Worm (Caenorhabditis elegans): ENCODE results near the gene srx-133.

The srx-133 gene

DNA sequence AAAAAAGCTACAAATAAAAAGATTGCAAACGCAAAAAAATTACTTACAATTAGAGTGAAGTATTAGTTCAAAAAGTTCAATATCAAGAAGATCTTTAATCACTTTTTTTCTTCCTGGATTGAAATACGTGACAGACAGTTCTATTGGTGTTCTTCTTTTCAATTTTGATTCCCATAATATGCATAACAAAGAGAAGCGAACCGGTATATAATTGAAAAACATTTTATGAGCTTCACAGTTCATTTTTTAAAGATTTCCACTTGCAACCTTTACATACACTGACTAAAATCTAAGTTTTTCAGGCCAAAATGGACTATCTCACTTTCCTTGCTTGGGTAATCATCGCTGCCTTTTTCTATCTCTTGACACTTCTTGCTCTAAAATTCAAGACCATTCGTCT, 28.1 kb downstream of the srx-133 start, which contains the start of gene T22G5.1:
Gene T22G5.1 (plus strand): TSS at position 301 of the 400 bp plus-strand sequence.
- no peak for TF ChIP-seq sdc-2 (tag; optimal IDR thresholded peaks at IDR 0.05)
- TF ChIP-seq T23F11.4 (GFP tag; optimal IDR thresholded peaks at IDR 0.05): no peak
- TF ChIP-seq sox-2 (GFP tag; IDR thresholded peaks at IDR 0.05): no peak
- no peak for TF ChIP-seq gmeb-2 (tag; optimal IDR thresholded peaks at IDR 0.05)
- no peak for TF ChIP-seq dve-1 (tag; optimal IDR thresholded peaks at IDR 0.05)
- no peak for TF ChIP-seq pqm-1 (tag; optimal IDR thresholded peaks at IDR 0.05)
- TF ChIP-seq odd-2 (tag; optimal IDR thresholded peaks at IDR 0.05): no peak
- TF ChIP-seq pat-9 (tag; optimal IDR thresholded peaks at IDR 0.05): no peak
- no peak for TF ChIP-seq ceh-9 (tag; optimal IDR thresholded peaks at IDR 0.05)
- no peak for TF ChIP-seq ceh-30 (tag; optimal IDR thresholded peaks at IDR 0.05)
- no peak for TF ChIP-seq ceh-31 (tag; optimal IDR thresholded peaks at IDR 0.05)

DNA sequence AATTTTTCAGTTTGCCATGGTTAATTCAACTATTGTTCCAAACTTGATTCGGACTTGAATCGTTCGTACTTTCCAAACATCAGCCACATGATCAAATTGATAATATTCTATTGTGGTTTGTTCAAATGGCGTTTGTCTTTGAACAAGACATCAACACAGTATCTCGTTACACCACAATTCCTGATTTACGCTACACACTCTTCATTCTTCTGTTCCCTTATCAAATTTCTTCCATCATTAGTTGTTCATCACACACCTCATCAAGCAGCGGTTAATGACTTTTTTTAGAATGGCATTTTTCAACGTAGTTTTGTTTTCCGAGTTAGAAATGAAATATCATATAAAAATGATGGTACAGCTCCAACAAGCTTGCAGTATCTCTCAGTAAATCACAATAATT, 29.7 kb downstream of the srx-133 start:
- TF ChIP-seq ceh-45 (GFP tag; IDR thresholded peaks at IDR 0.05) (no peak), madf-2 (tag; optimal IDR thresholded peaks at IDR 0.05) (no peak), unc-55 (GFP tag; optimal IDR thresholded peaks at IDR 0.05) (no peak)

ce11 chrV:13879241-13879640, 30.8 kb downstream of the srx-133 start, which contains the start of gene lbp-7:
Gene lbp-7 (plus strand): TSS chrV:13879552.
- TF ChIP-seq ets-4 (tag; optimal IDR thresholded peaks at IDR 0.05): no peak
- TF ChIP-seq lim-6 (tag; optimal IDR thresholded peaks at IDR 0.05): no peak
- no peak for TF ChIP-seq eyg-1 (tag; optimal IDR thresholded peaks at IDR 0.05)
- no peak for TF ChIP-seq Y22D7AL.16 (tag; optimal IDR thresholded peaks at IDR 0.05)
- TF ChIP-seq ztf-16 (tag; optimal IDR thresholded peaks at IDR 0.05): no peak
- no peak for TF ChIP-seq C38D4.7 (GFP tag; optimal IDR thresholded peaks at IDR 0.05)
- TF ChIP-seq pha-4 (tag; optimal IDR thresholded peaks at IDR 0.05): no peak
- no peak for TF ChIP-seq pat-9 (tag; optimal IDR thresholded peaks at IDR 0.05)
- no peak for TF ChIP-seq ceh-24 (tag; optimal IDR thresholded peaks at IDR 0.05)
- no peak for TF ChIP-seq ceh-19 (GFP tag; optimal IDR thresholded peaks at IDR 0.05)
- TF ChIP-seq ceh-48 (tag; optimal IDR thresholded peaks at IDR 0.05): no peak
- TF ChIP-seq sox-4 (tag; optimal IDR thresholded peaks at IDR 0.05): no peak
- no peak for TF ChIP-seq T23F11.4 (GFP tag; optimal IDR thresholded peaks at IDR 0.05)
- no peak for TF ChIP-seq F13H6.1 (tag; optimal IDR thresholded peaks at IDR 0.05)
- no peak for TF ChIP-seq pha-2 (tag; optimal IDR thresholded peaks at IDR 0.05)
- no peak for TF ChIP-seq hlh-13 (GFP tag; optimal IDR thresholded peaks at IDR 0.05)
- TF ChIP-seq ceh-22 (tag; optimal IDR thresholded peaks at IDR 0.05): no peak
- TF ChIP-seq ama-1 (optimal IDR thresholded peaks at IDR 0.05): no peak

ce11 chrV:13880163-13880562, 31.7 kb downstream of the srx-133 start:
- TF ChIP-seq unc-42 (tag; optimal IDR thresholded peaks at IDR 0.05) (peak; percentile 18), odd-2 (tag; optimal IDR thresholded peaks at IDR 0.05) (no peak)

DNA sequence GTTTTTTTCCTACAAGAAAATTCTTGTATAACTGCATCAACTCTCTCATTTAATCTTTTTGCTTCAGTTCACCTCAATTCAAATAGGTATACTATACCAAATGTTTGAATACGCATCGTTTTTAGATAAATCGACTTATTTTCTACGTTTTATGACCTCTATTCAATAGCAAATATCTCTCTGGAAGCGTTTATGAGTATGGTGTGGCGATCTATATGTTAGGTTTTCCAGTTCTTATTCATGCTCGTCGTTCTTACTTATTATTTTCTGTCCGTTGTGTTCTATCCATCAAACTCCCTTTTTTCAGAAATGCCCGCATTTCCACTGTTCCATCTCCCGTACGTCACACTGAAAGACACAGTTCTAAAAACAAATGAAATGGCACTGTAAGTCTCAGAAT, 32.1 kb downstream of the srx-133 start, which contains the start of gene T22G5.3:
Gene T22G5.3 (plus strand): TSS at position 301 of the 400 bp plus-strand sequence.
- TF ChIP-seq npax-4 (tag; optimal IDR thresholded peaks at IDR 0.05) (no peak), elt-2 (tag; optimal IDR thresholded peaks at IDR 0.05) (no peak), ceh-30 (tag; optimal IDR thresholded peaks at IDR 0.05) (no peak), unc-3 (GFP tag; conservative IDR thresholded peaks at IDR 0.05) (no peak), unc-3 (tag; optimal IDR thresholded peaks at IDR 0.05) (no peak), ceh-45 (GFP tag; IDR thresholded peaks at IDR 0.05) (no peak)

DNA sequence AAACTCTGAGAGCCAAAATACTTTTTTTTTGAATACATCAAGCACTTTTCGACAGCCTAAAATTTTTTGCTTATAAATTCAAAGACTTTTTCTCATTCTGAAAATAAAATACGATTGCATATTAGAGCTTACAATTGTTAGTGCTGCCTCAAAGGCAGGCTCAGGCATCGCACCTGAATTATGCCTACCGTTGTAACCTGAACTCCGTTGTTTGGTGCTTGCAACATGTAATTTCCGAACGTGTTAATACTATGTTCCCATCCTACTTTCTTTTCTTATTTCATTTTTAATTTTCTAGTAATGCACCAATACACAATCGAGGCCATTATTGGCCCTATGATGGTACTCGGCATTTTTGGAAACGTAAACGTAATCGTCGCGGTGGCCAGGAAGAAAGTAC, 38.9 kb downstream of the srx-133 start, which contains the start of gene srsx-19:
Gene srsx-19 (plus strand): TSS at position 301 of the 400 bp plus-strand sequence.
- TF ChIP-seq lin-11 (tag; optimal IDR thresholded peaks at IDR 0.05): no peak
- TF ChIP-seq elt-2 (tag; optimal IDR thresholded peaks at IDR 0.05): no peak
- no peak for TF ChIP-seq K02D7.2 (tag; optimal IDR thresholded peaks at IDR 0.05)
- no peak for TF ChIP-seq unc-55 (GFP tag; optimal IDR thresholded peaks at IDR 0.05)
- TF ChIP-seq ama-1 (optimal IDR thresholded peaks at IDR 0.05): no peak
- TF ChIP-seq che-1 (tag; optimal IDR thresholded peaks at IDR 0.05): no peak
- TF ChIP-seq elt-4 (tag; optimal IDR thresholded peaks at IDR 0.05): no peak
- no peak for TF ChIP-seq gmeb-2 (tag; optimal IDR thresholded peaks at IDR 0.05)
- TF ChIP-seq sox-2 (GFP tag; IDR thresholded peaks at IDR 0.05): no peak
- TF ChIP-seq sox-4 (tag; optimal IDR thresholded peaks at IDR 0.05): no peak
- no peak for TF ChIP-seq sdc-2 (tag; optimal IDR thresholded peaks at IDR 0.05)
- TF ChIP-seq T23F11.4 (GFP tag; optimal IDR thresholded peaks at IDR 0.05): no peak
- no peak for TF ChIP-seq C08G9.2 (tag; optimal IDR thresholded peaks at IDR 0.05)
- TF ChIP-seq mec-3 (tag; optimal IDR thresholded peaks at IDR 0.05; ENCODE audit: borderline replicate concordance): no peak
- TF ChIP-seq F13H6.1 (tag; optimal IDR thresholded peaks at IDR 0.05): no peak
